Fruit fly (Drosophila melanogaster) whole organism, embryonic: Measurements from ENCODE around the gene CG42784.
A peak's percentile ranks its signal among the peaks of the same experiment; 100 is the strongest.

Experiments used
- BEAF-32 ChIP-seq: fragments of 200-800 bp; sonication (Bioruptor generic); optimal IDR thresholded peaks from 3 replicates; lab custom pipeline; 2017; ENCODE audit warnings: missing biosample characterization, missing genetic modification characterization, mild to moderate bottlenecking, moderate library complexity, missing genetic modification reagents
- Bteb2 ChIP-seq: fragments of 200-800 bp; sonication (Bioruptor generic); optimal IDR thresholded peaks from 2 replicates; lab custom pipeline; 2016; ENCODE audit warnings: missing biosample characterization, missing genetic modification characterization
- CG10267 ChIP-seq: fragments of 200-800 bp; sonication (Bioruptor generic); optimal IDR thresholded peaks from 2 replicates; lab custom pipeline; 2018; ENCODE audit warnings: missing biosample characterization, mild to moderate bottlenecking, missing genetic modification characterization, moderate library complexity
- CG11093 ChIP-seq: fragments of 200-800 bp; sonication (Bioruptor generic); IDR thresholded peaks from 3 replicates; pipeline ENCODE4 v1.3.6; 2022; ENCODE audit warnings: missing biosample characterization, missing genetic modification characterization
- CG11247 ChIP-seq: fragments of 200-800 bp; sonication (Bioruptor generic); IDR thresholded peaks from 2 replicates; pipeline ENCODE4 v1.3.6; 2022; ENCODE audit warnings: missing biosample characterization, missing genetic modification characterization
- CG11504 ChIP-seq: fragments of 200-800 bp; sonication (Bioruptor generic); optimal IDR thresholded peaks from 3 replicates; lab custom pipeline; 2019; ENCODE audit warnings: missing biosample characterization, mild to moderate bottlenecking, missing genetic modification characterization, moderate library complexity
- CG12659 ChIP-seq: fragments of 200-800 bp; sonication (Bioruptor generic); optimal IDR thresholded peaks from 3 replicates; lab custom pipeline; 2017; ENCODE audit warnings: mild to moderate bottlenecking, missing biosample characterization, missing genetic modification reagents, missing genetic modification characterization
- CG15601 ChIP-seq: fragments of 200-800 bp; sonication (Bioruptor generic); optimal IDR thresholded peaks from 3 replicates; lab custom pipeline; 2019; ENCODE audit warnings: missing biosample characterization, mild to moderate bottlenecking, missing genetic modification characterization, moderate library complexity
- CG1647 ChIP-seq: fragments of 200-800 bp; sonication (Bioruptor generic); optimal IDR thresholded peaks from 3 replicates; lab custom pipeline; 2016; ENCODE audit warnings: missing biosample characterization, missing genetic modification characterization
- CG16813 ChIP-seq: fragments of 200-800 bp; sonication (Bioruptor generic); IDR thresholded peaks from 3 replicates; pipeline ENCODE4 v1.3.6; 2022; ENCODE audit warnings: missing biosample characterization, missing genetic modification characterization; ENCODE audit not compliant: partially characterized antibody
- CG17359 ChIP-seq: fragments of 200-800 bp; sonication (Bioruptor generic); optimal IDR thresholded peaks from 3 replicates; lab custom pipeline; 2018; ENCODE audit warnings: missing biosample characterization, mild to moderate bottlenecking, missing genetic modification characterization, moderate library complexity
- CG17361 ChIP-seq: fragments of 200-800 bp; sonication (Bioruptor generic); IDR thresholded peaks from 3 replicates; pipeline ENCODE4 v1.3.6; 2022; ENCODE audit warnings: missing biosample characterization, missing genetic modification characterization
- CG2120 ChIP-seq: fragments of 200-800 bp; sonication (Bioruptor generic); optimal IDR thresholded peaks from 3 replicates; lab custom pipeline; 2016; ENCODE audit warnings: missing biosample characterization, missing genetic modification characterization
- CG3065 ChIP-seq: fragments of 200-800 bp; sonication (Bioruptor generic); optimal IDR thresholded peaks from 2 replicates; lab custom pipeline; 2016; ENCODE audit warnings: missing biosample characterization, missing genetic modification characterization
- CG32767 ChIP-seq: fragments of 200-800 bp; sonication (Bioruptor generic); IDR thresholded peaks from 2 replicates; pipeline ENCODE4 v1.3.6; 2022; ENCODE audit warnings: missing biosample characterization, missing genetic modification characterization
- CG33557 ChIP-seq: fragments of 200-800 bp; sonication (Bioruptor generic); optimal IDR thresholded peaks from 2 replicates; lab custom pipeline; 2019; ENCODE audit warnings: missing biosample characterization, mild to moderate bottlenecking, missing genetic modification characterization, moderate library complexity
- CG4328 ChIP-seq: fragments of 200-800 bp; sonication (Bioruptor generic); optimal IDR thresholded peaks from 3 replicates; lab custom pipeline; 2017; ENCODE audit warnings: missing biosample characterization, missing genetic modification reagents, missing genetic modification characterization
- CG5953 ChIP-seq: fragments of 200-800 bp; sonication (Bioruptor generic); IDR thresholded peaks from 2 replicates; pipeline ENCODE4 v1.3.6; 2022; ENCODE audit warnings: missing biosample characterization, missing genetic modification characterization
- CG7372 ChIP-seq: fragments of 200-800 bp; sonication (Bioruptor generic); IDR thresholded peaks from 2 replicates; pipeline ENCODE4 v1.3.6; 2022; ENCODE audit warnings: missing biosample characterization, missing genetic modification characterization
- CG7839 ChIP-seq: fragments of 200-800 bp; sonication (Bioruptor generic); optimal IDR thresholded peaks from 3 replicates; lab custom pipeline; 2018; ENCODE audit warnings: missing biosample characterization, mild to moderate bottlenecking, missing genetic modification characterization, moderate library complexity
- CG8924 ChIP-seq: fragments of 200-800 bp; optimal IDR thresholded peaks from 3 replicates; lab custom pipeline; 2019; ENCODE audit warnings: missing biosample characterization, mild to moderate bottlenecking, missing genetic modification characterization, moderate library complexity
- CG9609 ChIP-seq: fragments of 200-800 bp; sonication (Bioruptor generic); optimal IDR thresholded peaks from 3 replicates; lab custom pipeline; 2016; ENCODE audit warnings: missing biosample characterization, missing genetic modification characterization
- CG9727 ChIP-seq: fragments of 200-800 bp; sonication (Bioruptor generic); optimal IDR thresholded peaks from 3 replicates; lab custom pipeline; 2017; ENCODE audit warnings: missing biosample characterization, mild to moderate bottlenecking, missing genetic modification characterization
- D19B ChIP-seq: fragments of 200-800 bp; sonication (Bioruptor generic); optimal IDR thresholded peaks from 2 replicates; lab custom pipeline; 2017; ENCODE audit warnings: missing biosample characterization, mild to moderate bottlenecking, missing genetic modification characterization
- Drgx ChIP-seq: fragments of 200-800 bp; sonication (Bioruptor generic); IDR thresholded peaks from 2 replicates; pipeline ENCODE4 v1.3.6; 2022; ENCODE audit warnings: missing biosample characterization, missing genetic modification characterization
- Lim3 ChIP-seq: fragments of 200-800 bp; sonication (Bioruptor generic); IDR thresholded peaks from 2 replicates; pipeline ENCODE4 v1.3.6; 2022; ENCODE audit warnings: missing biosample characterization, missing genetic modification characterization
- MESR4 ChIP-seq: fragments of 200-800 bp; sonication (Bioruptor generic); optimal IDR thresholded peaks from 2 replicates; lab custom pipeline; 2018; ENCODE audit warnings: missing biosample characterization, mild to moderate bottlenecking, missing genetic modification characterization, moderate library complexity
- Nf-YC ChIP-seq: fragments of 200-800 bp; optimal IDR thresholded peaks from 3 replicates; lab custom pipeline; 2019; ENCODE audit warnings: missing biosample characterization, mild to moderate bottlenecking, missing genetic modification characterization, moderate library complexity
- ato ChIP-seq: fragments of 200-800 bp; sonication (Bioruptor generic); IDR thresholded peaks from 2 replicates; pipeline ENCODE4 v1.3.6; 2022; ENCODE audit warnings: missing biosample characterization, missing genetic modification characterization; ENCODE audit not compliant: partially characterized antibody
- caup ChIP-seq: fragments of 200-800 bp; sonication (Bioruptor generic); optimal IDR thresholded peaks from 3 replicates; lab custom pipeline; 2017; ENCODE audit warnings: missing biosample characterization, mild to moderate bottlenecking, missing genetic modification characterization, moderate library complexity; ENCODE audit not compliant: severe bottlenecking
- cg ChIP-seq: fragments of 200-800 bp; sonication (Bioruptor generic); optimal IDR thresholded peaks from 3 replicates; lab custom pipeline; 2019; ENCODE audit warnings: missing biosample characterization, mild to moderate bottlenecking, missing genetic modification characterization, moderate library complexity
- chm ChIP-seq: fragments of 200-800 bp; sonication (Bioruptor generic); IDR thresholded peaks from 2 replicates; pipeline ENCODE4 v1.3.6; 2022; ENCODE audit warnings: missing biosample characterization, missing genetic modification characterization
- chn ChIP-seq: fragments of 200-800 bp; sonication (Bioruptor generic); optimal IDR thresholded peaks from 2 replicates; lab custom pipeline; 2016; ENCODE audit warnings: missing biosample characterization, missing genetic modification characterization
- cwo ChIP-seq: fragments of 200-800 bp; sonication (Bioruptor generic); optimal IDR thresholded peaks from 3 replicates; lab custom pipeline; 2017; ENCODE audit warnings: missing biosample characterization, missing genetic modification characterization, mild to moderate bottlenecking, moderate library complexity, missing genetic modification reagents
- dati ChIP-seq: fragments of 200-800 bp; sonication (Bioruptor generic); IDR thresholded peaks from 2 replicates; pipeline ENCODE4 v1.3.6; 2022; ENCODE audit warnings: missing biosample characterization, missing genetic modification characterization
- ewg ChIP-seq: fragments of 200-800 bp; sonication (Bioruptor generic); optimal IDR thresholded peaks from 3 replicates; lab custom pipeline; 2017; ENCODE audit warnings: mild to moderate bottlenecking, missing biosample characterization, missing genetic modification reagents, missing genetic modification characterization
- fu2 ChIP-seq: fragments of 200-800 bp; sonication (Bioruptor generic); optimal IDR thresholded peaks from 2 replicates; lab custom pipeline; 2016; ENCODE audit warnings: missing biosample characterization, missing genetic modification characterization
- h ChIP-seq: fragments of >200 bp; optimal IDR thresholded peaks from 2 replicates; lab custom pipeline; 2017
- kah ChIP-seq: fragments of 200-800 bp; sonication (Bioruptor generic); optimal IDR thresholded peaks from 2 replicates; lab custom pipeline; 2018; ENCODE audit warnings: missing biosample characterization, mild to moderate bottlenecking, missing genetic modification characterization
- knrl ChIP-seq: fragments of 200-800 bp; sonication (Bioruptor generic); IDR thresholded peaks from 3 replicates; pipeline ENCODE4 v1.3.6; 2022; ENCODE audit warnings: missing biosample characterization, missing genetic modification characterization; ENCODE audit not compliant: partially characterized antibody
- peb ChIP-seq: fragments of 200-800 bp; sonication (Bioruptor generic); IDR thresholded peaks from 2 replicates; pipeline ENCODE4 v1.3.6; 2022; ENCODE audit warnings: missing biosample characterization, missing genetic modification characterization
- pnt ChIP-seq: fragments of 200-800 bp; sonication (Bioruptor generic); optimal IDR thresholded peaks from 3 replicates; lab custom pipeline; 2016; ENCODE audit warnings: missing biosample characterization, missing genetic modification characterization
- scrt ChIP-seq: fragments of 200-800 bp; sonication (Bioruptor generic); optimal IDR thresholded peaks from 2 replicates; lab custom pipeline; 2018; ENCODE audit warnings: missing biosample characterization, mild to moderate bottlenecking, missing genetic modification characterization, moderate library complexity
- sens ChIP-seq: fragments of 200-800 bp; sonication (Bioruptor generic); peaks from one replicate; lab custom pipeline; 2016; ENCODE audit warnings: missing biosample characterization, missing genetic modification characterization
- tin ChIP-seq: fragments of 200-800 bp; sonication (Bioruptor generic); optimal IDR thresholded peaks from 3 replicates; lab custom pipeline; 2016; ENCODE audit warnings: missing biosample characterization, missing genetic modification characterization
- vfl ChIP-seq: fragments of 200-800 bp; sonication (Bioruptor generic); optimal IDR thresholded peaks from 2 replicates; lab custom pipeline; 2016; ENCODE audit warnings: missing biosample characterization, missing genetic modification characterization
- yki ChIP-seq: fragments of >200 bp; optimal IDR thresholded peaks from 3 replicates; lab custom pipeline; 2018

Gene CG42784

DNA sequence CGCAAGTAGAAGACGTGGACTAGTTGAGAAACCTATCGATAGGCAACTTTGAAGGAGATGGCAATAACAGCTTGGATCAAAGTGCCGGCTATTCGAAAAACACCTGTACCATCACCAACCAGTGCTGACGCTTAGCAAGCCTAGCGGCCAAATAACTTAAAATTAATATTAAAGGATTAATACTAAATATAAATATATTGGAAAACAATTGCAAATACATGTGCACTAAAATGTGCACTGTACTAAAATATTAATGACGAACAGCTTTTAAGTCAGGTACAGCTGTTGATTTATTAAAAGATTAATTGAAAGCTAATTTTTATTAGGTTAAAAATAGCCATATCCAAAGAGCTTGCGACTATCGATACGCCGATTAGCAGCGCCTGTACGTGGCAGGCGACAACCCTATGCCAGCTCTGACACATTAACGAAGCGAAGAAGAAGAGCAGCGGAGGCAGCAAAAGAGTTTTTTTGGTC, 36.7 kb upstream of the CG42784 start, which contains the start of the genes CG9302 and beta'COP (continued):
- peak; percentile 47 for TF ChIP-seq ewg (GFP tag; lab: Kevin White, UChicago)
- no peak for TF ChIP-seq D19B (GFP tag; lab: Kevin White, UChicago)
- TF ChIP-seq CG2120, result peak; percentile 78
- peak; percentile 72 for TF ChIP-seq CG8924
- peak; percentile 25 for TF ChIP-seq CG1647 (GFP tag; lab: Kevin White, UChicago)
- TF ChIP-seq fu2, result no peak
- no peak for TF ChIP-seq dati
- no peak for TF ChIP-seq MESR4 (GFP tag; lab: Kevin White, UChicago)
- TF ChIP-seq CG11093, result peak; percentile 44; the same call in 1 of the 3 replicates
- TF ChIP-seq CG17361 (GFP tag; lab: Robert Waterston, UW), result peak; percentile 90
- peak; percentile 7 for TF ChIP-seq kah (GFP tag; lab: Kevin White, UChicago)
- TF ChIP-seq CG32767 (GFP tag; lab: Robert Waterston, UW), result 0 out of 2 replicates have a peak, but pooled peaks have one; percentile 39
- no peak; the same call in 1 of the 2 replicates for TF ChIP-seq CG7372
- TF ChIP-seq h (lab: Kevin White, UChicago), result no peak
- TF ChIP-seq scrt (GFP tag; lab: Kevin White, UChicago), result peak; percentile 67
- TF ChIP-seq ato, result no peak
- no peak for TF ChIP-seq cg (GFP tag; lab: Kevin White, UChicago)
- TF ChIP-seq CG3065, result peak; percentile 31
- TF ChIP-seq chn (GFP tag; lab: Kevin White, UChicago), result peak; percentile 39
- peak; percentile 72 for TF ChIP-seq CG16813 (GFP tag; lab: Robert Waterston, UW)
- TF ChIP-seq peb (GFP tag; lab: Robert Waterston, UW), result 0 out of 2 replicates have a peak, but pooled peaks have one; percentile 25
- TF ChIP-seq CG10267 (tag; lab: Kevin White, UChicago), result peak; percentile 70
- no peak for TF ChIP-seq pnt (GFP tag; lab: Kevin White, UChicago)
- peak; percentile 60 for TF ChIP-seq tin (GFP tag; lab: Kevin White, UChicago)
- TF ChIP-seq yki (lab: Kevin White, UChicago), result no peak
- TF ChIP-seq CG9727 (GFP tag; lab: Kevin White, UChicago), result peak; percentile 78
- TF ChIP-seq CG11504 (tag; lab: Kevin White, UChicago), result no peak
- TF ChIP-seq vfl, result peak; percentile 19
- peak; percentile 82 for TF ChIP-seq knrl (GFP tag; lab: Robert Waterston, UW)
- TF ChIP-seq sens (GFP tag; lab: Kevin White, UChicago), result peak; percentile 86
- no peak for TF ChIP-seq Drgx (GFP tag; lab: Robert Waterston, UW)
- TF ChIP-seq Bteb2 (GFP tag; lab: Kevin White, UChicago), result no peak
- TF ChIP-seq CG9609 (GFP tag; lab: Kevin White, UChicago), result no peak
- TF ChIP-seq CG4328 (GFP tag; lab: Kevin White, UChicago), result peak; percentile 66
- TF ChIP-seq Nf-YC (tag; lab: Kevin White, UChicago), result peak; percentile 79
- TF ChIP-seq CG11247, result peak; percentile 39
- no peak for TF ChIP-seq CG5953 (GFP tag; lab: Robert Waterston, UW)
- TF ChIP-seq BEAF-32 (GFP tag; lab: Kevin White, UChicago), result peak; percentile 85
- TF ChIP-seq Lim3 (GFP tag; lab: Robert Waterston, UW), result no peak
- peak; percentile 48 for TF ChIP-seq caup (GFP tag; lab: Kevin White, UChicago)
- TF ChIP-seq CG7839 (tag; lab: Kevin White, UChicago), result peak; percentile 75
- TF ChIP-seq CG33557 (GFP tag; lab: Kevin White, UChicago), result peak; percentile 65
- TF ChIP-seq CG12659, result peak; percentile 89
- TF ChIP-seq CG17359, result peak; percentile 62
- no peak for TF ChIP-seq cwo (GFP tag; lab: Kevin White, UChicago)
- TF ChIP-seq chm (GFP tag; lab: Robert Waterston, UW), result no peak
- TF ChIP-seq CG15601 (tag; lab: Kevin White, UChicago), result peak; percentile 68
